Fruit fly (Drosophila melanogaster) whole organism, embryonic: ENCODE measurements around the gene CG7860.

ENCODE experiments used
- ATbp ChIP-seq: fragments of 200-800 bp; sonication (Bioruptor generic); optimal IDR thresholded peaks from 2 replicates; lab custom pipeline; 2017; ENCODE audit warnings: missing biosample characterization, mild to moderate bottlenecking, missing genetic modification characterization, missing genetic modification reagents
- CG11247 ChIP-seq: fragments of 200-800 bp; sonication (Bioruptor generic); IDR thresholded peaks from 2 replicates; pipeline ENCODE4 v1.3.6; 2022; ENCODE audit warnings: missing biosample characterization, missing genetic modification characterization
- CG14050 ChIP-seq: fragments of 200-800 bp; sonication (Bioruptor generic); IDR thresholded peaks from 3 replicates; pipeline ENCODE4 v1.3.6; 2022; ENCODE audit warnings: missing biosample characterization, missing genetic modification characterization
- CG14710 ChIP-seq: fragments of 200-800 bp; sonication (Bioruptor generic); optimal IDR thresholded peaks from 3 replicates; lab custom pipeline; 2019; ENCODE audit warnings: missing biosample characterization, mild to moderate bottlenecking, missing genetic modification characterization, moderate library complexity
- CG16779 ChIP-seq: fragments of 200-800 bp; sonication (Bioruptor generic); IDR thresholded peaks from 2 replicates; pipeline ENCODE4 v1.3.6; 2022; ENCODE audit warnings: missing biosample characterization, missing genetic modification characterization
- CG18599 ChIP-seq: fragments of 200-800 bp; sonication (Bioruptor generic); optimal IDR thresholded peaks from 3 replicates; lab custom pipeline; 2017; ENCODE audit warnings: missing biosample characterization, missing genetic modification characterization, mild to moderate bottlenecking, moderate library complexity, missing genetic modification reagents
- CG30431 ChIP-seq: fragments of 200-800 bp; sonication (Bioruptor generic); optimal IDR thresholded peaks from 2 replicates; lab custom pipeline; 2017; ENCODE audit warnings: missing biosample characterization, missing genetic modification characterization
- CG32772 ChIP-seq: fragments of 200-800 bp; sonication (Bioruptor generic); IDR thresholded peaks from 2 replicates; pipeline ENCODE4 v1.3.6; 2022; ENCODE audit warnings: missing biosample characterization, missing genetic modification characterization
- CG3726 ChIP-seq: fragments of 200-800 bp; sonication (Bioruptor generic); IDR thresholded peaks from 3 replicates; pipeline ENCODE4, ENCODE4 v1.3.6; 2022; ENCODE audit warnings: missing biosample characterization, missing genetic modification characterization
- CG9932 ChIP-seq: fragments of 200-800 bp; sonication (Bioruptor generic); IDR thresholded peaks from 2 replicates; pipeline ENCODE4 v1.3.6; 2022; ENCODE audit warnings: missing biosample characterization, missing genetic modification characterization
- Chrac-16 ChIP-seq: fragments of 200-800 bp; sonication (Bioruptor generic); optimal IDR thresholded peaks from 3 replicates; lab custom pipeline; 2016; ENCODE audit warnings: missing biosample characterization, missing genetic modification characterization
- Dp ChIP-seq: fragments of 200-800 bp; sonication (Bioruptor generic); optimal IDR thresholded peaks from 2 replicates; lab custom pipeline; 2018; ENCODE audit warnings: missing biosample characterization, mild to moderate bottlenecking, missing genetic modification characterization, moderate library complexity
- H2.0 ChIP-seq: fragments of 200-800 bp; sonication (Bioruptor generic); IDR thresholded peaks from 2 replicates; pipeline ENCODE4 v1.3.6; 2022; ENCODE audit warnings: missing biosample characterization, missing genetic modification characterization
- HHEX ChIP-seq: fragments of 200-800 bp; sonication (Bioruptor generic); optimal IDR thresholded peaks from 3 replicates; lab custom pipeline; 2017; ENCODE audit warnings: missing biosample characterization, mild to moderate bottlenecking, missing genetic modification characterization, missing genetic modification reagents
- HLHmδ ChIP-seq: fragments of 200-800 bp; sonication (Bioruptor generic); optimal IDR thresholded peaks from 2 replicates; lab custom pipeline; 2018; ENCODE audit warnings: missing biosample characterization, mild to moderate bottlenecking, missing genetic modification characterization, moderate library complexity
- HmgD ChIP-seq: fragments of 200-800 bp; sonication (Bioruptor generic); optimal IDR thresholded peaks from 3 replicates; lab custom pipeline; 2016; ENCODE audit warnings: missing biosample characterization, missing genetic modification characterization
- Hsf ChIP-seq: fragments of 200-800 bp; sonication (Bioruptor generic); optimal IDR thresholded peaks from 3 replicates; lab custom pipeline; 2016; ENCODE audit warnings: missing biosample characterization, missing genetic modification characterization
- Jarid2 ChIP-seq: fragments of 200-800 bp; sonication (Bioruptor generic); optimal IDR thresholded peaks from 3 replicates; lab custom pipeline; 2017; ENCODE audit warnings: mild to moderate bottlenecking, missing biosample characterization, missing genetic modification reagents, missing genetic modification characterization
- MBD-R2 ChIP-seq: fragments of 200-800 bp; sonication (Bioruptor generic); IDR thresholded peaks from 2 replicates; pipeline ENCODE4 v1.3.6; 2022; ENCODE audit warnings: missing biosample characterization, missing genetic modification characterization
- NC2β ChIP-seq: fragments of 200-800 bp; sonication (Bioruptor generic); optimal IDR thresholded peaks from 2 replicates; lab custom pipeline; 2016; ENCODE audit warnings: missing biosample characterization, missing genetic modification characterization
- NFAT ChIP-seq: fragments of 200-800 bp; sonication (Bioruptor generic); IDR thresholded peaks from 2 replicates; pipeline ENCODE4 v1.3.6; 2022; ENCODE audit warnings: missing biosample characterization, missing genetic modification characterization
- NK7.1 ChIP-seq: fragments of 200-800 bp; sonication (Bioruptor generic); optimal IDR thresholded peaks from 3 replicates; lab custom pipeline; 2016; ENCODE audit warnings: missing biosample characterization, missing genetic modification characterization
- Nf-YB ChIP-seq: fragments of 200-800 bp; sonication (Bioruptor generic); optimal IDR thresholded peaks from 3 replicates; lab custom pipeline; 2019; ENCODE audit warnings: missing biosample characterization, mild to moderate bottlenecking, missing genetic modification characterization, moderate library complexity
- NfI ChIP-seq: fragments of 200-800 bp; sonication (Bioruptor generic); optimal IDR thresholded peaks from 3 replicates; lab custom pipeline; 2018; ENCODE audit warnings: missing biosample characterization, mild to moderate bottlenecking, missing genetic modification characterization, moderate library complexity
- Optix ChIP-seq: fragments of 200-800 bp; sonication (Bioruptor generic); IDR thresholded peaks from 3 replicates; pipeline ENCODE4 v1.3.6; 2022; ENCODE audit warnings: missing biosample characterization, missing genetic modification characterization
- Scr ChIP-seq: fragments of 200-800 bp; sonication (Bioruptor generic); IDR thresholded peaks from 2 replicates; pipeline ENCODE4 v1.3.6; 2022; ENCODE audit warnings: missing biosample characterization, missing genetic modification characterization; ENCODE audit not compliant: partially characterized antibody
- Sox102F ChIP-seq: fragments of 200-800 bp; sonication (Bioruptor generic); optimal IDR thresholded peaks from 2 replicates; lab custom pipeline; 2018; ENCODE audit warnings: missing biosample characterization, mild to moderate bottlenecking, missing genetic modification characterization, moderate library complexity
- Trl ChIP-seq, 3 experiments: fragments of >200 bp in 2 of 3; fragments of 200-800 bp in 1 of 3; sonication (Bioruptor generic) in 1 of 3; optimal IDR thresholded peaks; 2 replicates in 1 of 3; 3 replicates in 2 of 3; lab custom pipeline; 2016 to 2017; ENCODE audit warnings: missing biosample characterization in 1 of 3, missing genetic modification characterization in 1 of 3
- al ChIP-seq: fragments of 200-800 bp; sonication (Bioruptor generic); IDR thresholded peaks from 2 replicates; pipeline ENCODE4 v1.3.6; 2022; ENCODE audit warnings: missing biosample characterization, missing genetic modification characterization
- amos ChIP-seq: fragments of 200-800 bp; sonication (Bioruptor generic); IDR thresholded peaks from 2 replicates; pipeline ENCODE4 v1.3.6; 2022; ENCODE audit warnings: missing biosample characterization, missing genetic modification characterization; ENCODE audit not compliant: partially characterized antibody
- ara ChIP-seq: fragments of 200-800 bp; sonication (Bioruptor generic); IDR thresholded peaks from 2 replicates; pipeline ENCODE4 v1.3.6; 2022; ENCODE audit warnings: missing biosample characterization, missing genetic modification characterization
- ase ChIP-seq: fragments of 200-800 bp; sonication (Bioruptor generic); IDR thresholded peaks from 3 replicates; pipeline ENCODE4 v1.3.6; 2022; ENCODE audit warnings: missing biosample characterization, missing genetic modification characterization
- br ChIP-seq: fragments of >200 bp; optimal IDR thresholded peaks from 2 replicates; lab custom pipeline; 2017
- chm ChIP-seq: fragments of 200-800 bp; sonication (Bioruptor generic); IDR thresholded peaks from 2 replicates; pipeline ENCODE4 v1.3.6; 2022; ENCODE audit warnings: missing biosample characterization, missing genetic modification characterization
- chn ChIP-seq: fragments of 200-800 bp; sonication (Bioruptor generic); optimal IDR thresholded peaks from 2 replicates; lab custom pipeline; 2016; ENCODE audit warnings: missing biosample characterization, missing genetic modification characterization
- ftz-f1 ChIP-seq: fragments of 200-800 bp; sonication (Bioruptor generic); optimal IDR thresholded peaks from 2 replicates; lab custom pipeline; 2016; ENCODE audit warnings: missing biosample characterization, missing genetic modification characterization
- gcm ChIP-seq: fragments of 200-800 bp; sonication (Bioruptor generic); optimal IDR thresholded peaks from 2 replicates; lab custom pipeline; 2019; ENCODE audit warnings: missing biosample characterization, mild to moderate bottlenecking, missing genetic modification characterization, moderate library complexity
- gro ChIP-seq: fragments of 200-800 bp; sonication (Bioruptor generic); optimal IDR thresholded peaks from 2 replicates; lab custom pipeline; 2016; ENCODE audit warnings: missing biosample characterization, missing genetic modification characterization
- h ChIP-seq: fragments of >200 bp; optimal IDR thresholded peaks from 2 replicates; lab custom pipeline; 2017
- hb ChIP-seq: fragments of 200-800 bp; sonication (Bioruptor generic); IDR thresholded peaks from 3 replicates; pipeline ENCODE4 v1.3.6; 2022; ENCODE audit warnings: missing biosample characterization, missing genetic modification characterization; ENCODE audit not compliant: partially characterized antibody
- jumu ChIP-seq: fragments of 200-800 bp; sonication (Bioruptor generic); optimal IDR thresholded peaks from 3 replicates; lab custom pipeline; 2016; ENCODE audit warnings: missing biosample characterization, missing genetic modification characterization
- kay ChIP-seq: fragments of 200-800 bp; sonication (Bioruptor generic); optimal IDR thresholded peaks from 2 replicates; lab custom pipeline; 2016; ENCODE audit warnings: missing biosample characterization, missing genetic modification characterization
- klu ChIP-seq: fragments of 200-800 bp; sonication (Bioruptor generic); IDR thresholded peaks from 2 replicates; pipeline ENCODE4 v1.3.6; 2022; ENCODE audit warnings: missing biosample characterization, missing genetic modification characterization
- mld ChIP-seq: fragments of 200-800 bp; sonication (Bioruptor generic); IDR thresholded peaks from 3 replicates; pipeline ENCODE4 v1.3.6; 2022; ENCODE audit warnings: missing biosample characterization, missing genetic modification characterization; ENCODE audit not compliant: partially characterized antibody
- org-1 ChIP-seq: fragments of 200-800 bp; sonication (Bioruptor generic); optimal IDR thresholded peaks from 2 replicates; lab custom pipeline; 2017; ENCODE audit warnings: missing biosample characterization, missing genetic modification characterization
- pnt ChIP-seq: fragments of 200-800 bp; sonication (Bioruptor generic); optimal IDR thresholded peaks from 3 replicates; lab custom pipeline; 2016; ENCODE audit warnings: missing biosample characterization, missing genetic modification characterization
- pros ChIP-seq: fragments of 200-800 bp; sonication (Bioruptor generic); optimal IDR thresholded peaks from 3 replicates; lab custom pipeline; 2019; ENCODE audit warnings: missing biosample characterization, mild to moderate bottlenecking, missing genetic modification characterization, moderate library complexity
- sens ChIP-seq: fragments of 200-800 bp; sonication (Bioruptor generic); peaks from one replicate; lab custom pipeline; 2016; ENCODE audit warnings: missing biosample characterization, missing genetic modification characterization
- sima ChIP-seq: fragments of 200-800 bp; sonication (Bioruptor generic); optimal IDR thresholded peaks from 2 replicates; lab custom pipeline; 2016; ENCODE audit warnings: missing biosample characterization, missing genetic modification characterization
- trh ChIP-seq: fragments of 200-800 bp; sonication (Bioruptor generic); optimal IDR thresholded peaks from 2 replicates; lab custom pipeline; 2016; ENCODE audit warnings: missing biosample characterization, missing genetic modification characterization
- zen2 ChIP-seq: fragments of 200-800 bp; sonication (Bioruptor generic); IDR thresholded peaks from 3 replicates; pipeline ENCODE4 v1.3.6; 2022; ENCODE audit warnings: missing biosample characterization, missing genetic modification characterization; ENCODE audit not compliant: partially characterized antibody

CG7860 gene

dm6 chrX:15593477-15594229 is 24.9 kb downstream of the CG7860 start, which contains the start of gene Chsy (continued):
- no peak for TF ChIP-seq ara (GFP tag; lab: Robert Waterston, UW)
- TF ChIP-seq CG14050 (GFP tag; lab: Robert Waterston, UW), result no peak
- no peak for TF ChIP-seq org-1 (GFP tag; lab: Kevin White, UChicago)
- no peak for TF ChIP-seq gcm (GFP tag; lab: Kevin White, UChicago)
- TF ChIP-seq CG16779 (GFP tag; lab: Robert Waterston, UW), result no peak
- TF ChIP-seq chm (GFP tag; lab: Robert Waterston, UW), result no peak
- peak; percentile 79 to 80 for TF ChIP-seq Trl (optimal IDR thresholded peaks at IDR 0.05; lab: Kevin White, UChicago)
- TF ChIP-seq Trl (GFP tag; optimal IDR thresholded peaks at IDR 0.05; lab: Kevin White, UChicago), result no peak
- no peak for TF ChIP-seq ase (GFP tag; lab: Robert Waterston, UW)
- no peak for TF ChIP-seq HHEX (GFP tag; lab: Kevin White, UChicago)
- peak; percentile 56 for TF ChIP-seq sens
- peak; percentile 46; the same call in 1 of the 2 replicates for TF ChIP-seq NFAT (GFP tag; lab: Robert Waterston, UW)
- no peak for TF ChIP-seq Dp (GFP tag; lab: Kevin White, UChicago)
- TF ChIP-seq mld (GFP tag; lab: Robert Waterston, UW), result no peak
- peak; percentile 42 for TF ChIP-seq H2.0 (GFP tag; lab: Robert Waterston, UW)
- TF ChIP-seq HLHmδ (GFP tag; lab: Kevin White, UChicago), result peak; percentile 16
- no peak for TF ChIP-seq chn
- peak; percentile 73 for TF ChIP-seq Jarid2
- TF ChIP-seq al (GFP tag; lab: Robert Waterston, UW), result no peak
- no peak for TF ChIP-seq CG9932 (GFP tag; lab: Robert Waterston, UW)
- TF ChIP-seq HmgD (GFP tag; lab: Kevin White, UChicago), result no peak
- TF ChIP-seq pnt (GFP tag; lab: Kevin White, UChicago), result no peak
- TF ChIP-seq NK7.1 (GFP tag; lab: Kevin White, UChicago), result no peak
- no peak for TF ChIP-seq gro (GFP tag; lab: Kevin White, UChicago)
- TF ChIP-seq CG14710 (tag; lab: Kevin White, UChicago), result peak; percentile 27
- TF ChIP-seq pros (GFP tag; lab: Kevin White, UChicago), result no peak
- no peak for TF ChIP-seq ATbp (GFP tag; lab: Kevin White, UChicago)
- no peak for TF ChIP-seq kay (GFP tag; lab: Kevin White, UChicago)
- TF ChIP-seq sima (GFP tag; lab: Kevin White, UChicago), result no peak
- no peak for TF ChIP-seq Hsf (GFP tag; lab: Kevin White, UChicago)
- no peak for TF ChIP-seq CG18599 (GFP tag; lab: Kevin White, UChicago)
- TF ChIP-seq Sox102F (GFP tag; lab: Kevin White, UChicago), result no peak
- TF ChIP-seq Nf-YB, result peak; percentile 3
- TF ChIP-seq CG32772 (GFP tag; lab: Robert Waterston, UW), result no peak
- TF ChIP-seq amos (GFP tag; lab: Robert Waterston, UW), result peak; percentile 31; the same call in 1 of the 2 replicates
- TF ChIP-seq CG3726 (GFP tag; lab: Robert Waterston, UW), result no peak
- no peak for TF ChIP-seq h
- no peak for TF ChIP-seq NC2β (GFP tag; lab: Kevin White, UChicago)
- TF ChIP-seq klu (GFP tag; lab: Robert Waterston, UW), result no peak
- no peak for TF ChIP-seq br
- no peak for TF ChIP-seq CG11247 (GFP tag; lab: Robert Waterston, UW)
- TF ChIP-seq Scr (GFP tag; lab: Robert Waterston, UW), result no peak
- no peak for TF ChIP-seq CG30431 (GFP tag; lab: Kevin White, UChicago)
- TF ChIP-seq Chrac-16, result no peak
- TF ChIP-seq Optix (GFP tag; lab: Robert Waterston, UW), result no peak
- no peak for TF ChIP-seq ftz-f1 (GFP tag; lab: Kevin White, UChicago)
- TF ChIP-seq jumu (GFP tag; lab: Kevin White, UChicago), result no peak
- no peak for TF ChIP-seq MBD-R2 (GFP tag; lab: Robert Waterston, UW)
- TF ChIP-seq NfI, result no peak
- TF ChIP-seq hb (GFP tag; lab: Robert Waterston, UW), result no peak
- TF ChIP-seq zen2, result no peak
- TF ChIP-seq trh, result no peak
